Worm (Caenorhabditis elegans) whole organism, L2 larva: ENCODE data around the gene K03A11.5.

Source experiments
- ZK546.5 ChIP-seq: sonication (generic microtip); optimal IDR thresholded peaks from 2 replicates; lab custom pipeline; 2017; ENCODE audit warnings: missing biosample characterization, missing genetic modification characterization
- ama-1 ChIP-seq: fragments of 150-350 bp; optimal IDR thresholded peaks from 2 replicates; lab custom pipeline; 2018; ENCODE audit warnings: inconsistent platforms
- fos-1 ChIP-seq: fragments of 150-350 bp; optimal IDR thresholded peaks from 2 replicates; lab custom pipeline; 2014; ENCODE audit warnings: missing biosample characterization, missing genetic modification characterization
- lin-39 ChIP-seq: fragments of 150-350 bp; optimal IDR thresholded peaks from 2 replicates; lab custom pipeline; 2014; ENCODE audit warnings: missing biosample characterization, missing genetic modification reagents, missing genetic modification characterization

DNA sequence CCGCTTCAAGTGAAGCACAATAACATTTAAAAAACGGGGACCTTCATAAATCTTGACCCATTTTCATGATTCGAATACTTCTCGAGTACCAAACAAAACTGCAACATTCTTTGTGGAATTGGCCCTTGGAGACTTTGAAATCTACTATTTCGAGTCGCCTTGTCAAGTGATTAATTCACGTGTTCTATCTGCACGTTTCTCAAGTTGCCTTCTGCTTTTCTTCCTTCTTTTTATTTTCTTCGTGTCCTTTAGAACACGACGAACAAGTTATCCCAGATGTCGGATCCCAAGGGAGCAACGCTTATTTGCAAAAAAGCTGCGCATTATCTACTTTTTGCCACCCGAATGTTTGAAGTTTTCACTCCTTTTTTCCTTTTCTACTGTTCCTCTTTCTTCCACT lies 2.0 kb upstream of the K03A11.5 start:
- TF ChIP-seq ZK546.5 (tag; lab: Kevin White, UChicago) (no peak), ama-1 (lab: Kevin White, UChicago) (no peak), fos-1 (tag; lab: Kevin White, UChicago) (no peak), lin-39 (no peak)
